Worm (Caenorhabditis elegans): ENCODE data around the gene hsp-17.

ce11 chrV:8384809-8385208 is 920 bp downstream of the hsp-17 start:
- no peak for TF ChIP-seq med-1 (GFP tag; optimal IDR thresholded peaks at IDR 0.05; ENCODE audit: insufficient read depth)
- TF ChIP-seq cog-1 (tag; optimal IDR thresholded peaks at IDR 0.05): no peak
- no peak for TF ChIP-seq flt-1 (GFP tag; IDR thresholded peaks at IDR 0.05)
- no peak for TF ChIP-seq T22C8.4 (GFP tag; IDR thresholded peaks at IDR 0.05)
- TF ChIP-seq ref-1 (GFP tag; conservative IDR thresholded peaks at IDR 0.05): no peak
- TF ChIP-seq ztf-23 (GFP tag; IDR thresholded peaks at IDR 0.05): no peak
- no peak for TF ChIP-seq ztf-29 (GFP tag; IDR thresholded peaks at IDR 0.05)
